Worm (Caenorhabditis elegans) whole organism, L2 larva: ENCODE measurements around the gene Y39B6A.34.

Source experiments
- aly-2 ChIP-seq: fragments of 150-350 bp; optimal IDR thresholded peaks from 2 replicates; lab custom pipeline; 2014; ENCODE audit warnings: missing biosample characterization, missing genetic modification characterization
- lin-39 ChIP-seq: fragments of 150-350 bp; optimal IDR thresholded peaks from 2 replicates; lab custom pipeline; 2014; ENCODE audit warnings: missing biosample characterization, missing genetic modification reagents, missing genetic modification characterization
- lsy-2 ChIP-seq, 2 experiments: fragments of 150-350 bp in 1 of 2; sonication (generic microtip) in 1 of 2; optimal IDR thresholded peaks; 2 replicates each; lab custom pipeline; 2014 to 2017; ENCODE audit warnings: missing biosample characterization in 2 of 2, missing genetic modification characterization in 2 of 2
- nhr-11 ChIP-seq: fragments of 150-350 bp; optimal IDR thresholded peaks from 2 replicates; lab custom pipeline; 2014; ENCODE audit warnings: missing biosample characterization, missing genetic modification characterization
- nhr-12 ChIP-seq: fragments of 150-350 bp; optimal IDR thresholded peaks from 2 replicates; lab custom pipeline; 2014; ENCODE audit warnings: missing biosample characterization, missing genetic modification characterization
- sma-3 ChIP-seq: sonication (generic microtip); optimal IDR thresholded peaks from 2 replicates; lab custom pipeline; 2016; ENCODE audit warnings: missing genetic modification reagents, missing genetic modification characterization, missing compliant biosample characterization

ce11 chrV:18960072-18960471 lies 40.7 kb upstream of the Y39B6A.34 start, which contains the start of gene ztf-20:
- no peak for TF ChIP-seq lsy-2 (tag; optimal IDR thresholded peaks at IDR 0.05; lab: Kevin White, UChicago)
- TF ChIP-seq sma-3 (GFP tag; lab: Kevin White, UChicago), result no peak
- TF ChIP-seq lin-39 (tag; lab: Kevin White, UChicago), result no peak
- no peak for TF ChIP-seq aly-2 (tag; lab: Kevin White, UChicago)
- no peak for TF ChIP-seq nhr-11
- no peak for TF ChIP-seq nhr-12 (tag; lab: Kevin White, UChicago)
